Fruit fly (Drosophila melanogaster) whole organism, embryonic: ENCODE measurements around the gene CG12241.
A peak's percentile ranks its signal among the peaks of the same experiment; 100 is the strongest.

Source experiments
- CG10959 ChIP-seq: fragments of 200-800 bp; sonication (Bioruptor generic); IDR thresholded peaks from 2 replicates; pipeline ENCODE4 v1.3.6; 2022; ENCODE audit warnings: missing biosample characterization, missing genetic modification characterization
- CG12155 ChIP-seq: fragments of 200-800 bp; sonication (Bioruptor generic); optimal IDR thresholded peaks from 3 replicates; lab custom pipeline; 2016; ENCODE audit warnings: missing biosample characterization, missing genetic modification characterization
- CG14014 ChIP-seq: fragments of 200-800 bp; sonication (Bioruptor generic); IDR thresholded peaks from 2 replicates; pipeline ENCODE4 v1.3.6; 2022; ENCODE audit warnings: missing biosample characterization, missing genetic modification characterization
- CG16813 ChIP-seq: fragments of 200-800 bp; sonication (Bioruptor generic); IDR thresholded peaks from 3 replicates; pipeline ENCODE4 v1.3.6; 2022; ENCODE audit warnings: missing biosample characterization, missing genetic modification characterization; ENCODE audit not compliant: partially characterized antibody
- CG17328 ChIP-seq: fragments of 200-800 bp; sonication (Bioruptor generic); IDR thresholded peaks from 2 replicates; pipeline ENCODE4 v1.3.6; 2022; ENCODE audit warnings: missing biosample characterization, missing genetic modification characterization
- CG17912 ChIP-seq: fragments of 200-800 bp; sonication (Bioruptor generic); optimal IDR thresholded peaks from 2 replicates; lab custom pipeline; 2018; ENCODE audit warnings: missing biosample characterization, mild to moderate bottlenecking, missing genetic modification characterization
- CG32767 ChIP-seq: fragments of 200-800 bp; sonication (Bioruptor generic); IDR thresholded peaks from 2 replicates; pipeline ENCODE4 v1.3.6; 2022; ENCODE audit warnings: missing biosample characterization, missing genetic modification characterization
- CG34376 ChIP-seq: fragments of 200-800 bp; sonication (Bioruptor generic); optimal IDR thresholded peaks from 2 replicates; lab custom pipeline; 2018; ENCODE audit warnings: missing biosample characterization, mild to moderate bottlenecking, missing genetic modification characterization
- CG3995 ChIP-seq: fragments of 200-800 bp; sonication (Bioruptor generic); optimal IDR thresholded peaks from 3 replicates; lab custom pipeline; 2016; ENCODE audit warnings: missing biosample characterization, missing genetic modification characterization
- CG4328 ChIP-seq: fragments of 200-800 bp; sonication (Bioruptor generic); optimal IDR thresholded peaks from 3 replicates; lab custom pipeline; 2017; ENCODE audit warnings: missing biosample characterization, missing genetic modification reagents, missing genetic modification characterization
- CG4404 ChIP-seq: fragments of 200-800 bp; sonication (Bioruptor generic); IDR thresholded peaks from 2 replicates; pipeline ENCODE4 v1.3.6; 2022; ENCODE audit warnings: missing biosample characterization, missing genetic modification characterization
- CG6791 ChIP-seq: fragments of 200-800 bp; sonication (Bioruptor generic); IDR thresholded peaks from 3 replicates; pipeline ENCODE4 v1.3.6; 2022; ENCODE audit warnings: missing biosample characterization, missing genetic modification characterization; ENCODE audit not compliant: partially characterized antibody
- CG7556 ChIP-seq: fragments of 200-800 bp; sonication (Bioruptor generic); optimal IDR thresholded peaks from 2 replicates; lab custom pipeline; 2017; ENCODE audit warnings: missing biosample characterization, mild to moderate bottlenecking, missing genetic modification characterization
- CG7928 ChIP-seq: fragments of 200-800 bp; sonication (Bioruptor generic); optimal IDR thresholded peaks from 2 replicates; lab custom pipeline; 2017; ENCODE audit warnings: missing biosample characterization, mild to moderate bottlenecking, missing genetic modification characterization
- CHES-1-like ChIP-seq: fragments of 200-800 bp; sonication (Bioruptor generic); optimal IDR thresholded peaks from 2 replicates; lab custom pipeline; 2016; ENCODE audit warnings: missing biosample characterization, missing genetic modification characterization
- CrebB ChIP-seq: fragments of 200-800 bp; sonication (Bioruptor generic); optimal IDR thresholded peaks from 3 replicates; lab custom pipeline; 2018; ENCODE audit warnings: missing biosample characterization, mild to moderate bottlenecking, missing genetic modification characterization
- Dbx ChIP-seq: fragments of 200-800 bp; sonication (Bioruptor generic); IDR thresholded peaks from 3 replicates; pipeline ENCODE4 v1.3.6; 2022; ENCODE audit warnings: missing biosample characterization, missing genetic modification characterization
- Drgx ChIP-seq: fragments of 200-800 bp; sonication (Bioruptor generic); IDR thresholded peaks from 2 replicates; pipeline ENCODE4 v1.3.6; 2022; ENCODE audit warnings: missing biosample characterization, missing genetic modification characterization
- E2f2 ChIP-seq: fragments of 200-800 bp; sonication (Bioruptor generic); IDR thresholded peaks from 2 replicates; pipeline ENCODE4 v1.3.6; 2022; ENCODE audit warnings: missing biosample characterization, missing genetic modification characterization
- Hsf ChIP-seq: fragments of 200-800 bp; sonication (Bioruptor generic); optimal IDR thresholded peaks from 3 replicates; lab custom pipeline; 2016; ENCODE audit warnings: missing biosample characterization, missing genetic modification characterization
- MBD-R2 ChIP-seq: fragments of 200-800 bp; sonication (Bioruptor generic); IDR thresholded peaks from 2 replicates; pipeline ENCODE4 v1.3.6; 2022; ENCODE audit warnings: missing biosample characterization, missing genetic modification characterization
- MESR4 ChIP-seq: fragments of 200-800 bp; sonication (Bioruptor generic); optimal IDR thresholded peaks from 2 replicates; lab custom pipeline; 2018; ENCODE audit warnings: missing biosample characterization, mild to moderate bottlenecking, missing genetic modification characterization, moderate library complexity
- Sry-δ ChIP-seq: fragments of 200-800 bp; sonication (Bioruptor generic); optimal IDR thresholded peaks from 2 replicates; lab custom pipeline; 2016; ENCODE audit warnings: missing biosample characterization, missing genetic modification characterization
- Trl ChIP-seq, 3 experiments: fragments of >200 bp in 2 of 3; fragments of 200-800 bp in 1 of 3; sonication (Bioruptor generic) in 1 of 3; optimal IDR thresholded peaks; 2 replicates in 1 of 3; 3 replicates in 2 of 3; lab custom pipeline; 2016 to 2017; ENCODE audit warnings: missing biosample characterization in 1 of 3, missing genetic modification characterization in 1 of 3
- al ChIP-seq: fragments of 200-800 bp; sonication (Bioruptor generic); IDR thresholded peaks from 2 replicates; pipeline ENCODE4 v1.3.6; 2022; ENCODE audit warnings: missing biosample characterization, missing genetic modification characterization
- ara ChIP-seq: fragments of 200-800 bp; sonication (Bioruptor generic); IDR thresholded peaks from 2 replicates; pipeline ENCODE4 v1.3.6; 2022; ENCODE audit warnings: missing biosample characterization, missing genetic modification characterization
- ato ChIP-seq: fragments of 200-800 bp; sonication (Bioruptor generic); IDR thresholded peaks from 2 replicates; pipeline ENCODE4 v1.3.6; 2022; ENCODE audit warnings: missing biosample characterization, missing genetic modification characterization; ENCODE audit not compliant: partially characterized antibody
- bab2 ChIP-seq: fragments of 200-800 bp; sonication (Bioruptor generic); optimal IDR thresholded peaks from 2 replicates; lab custom pipeline; 2016; ENCODE audit warnings: missing biosample characterization, missing genetic modification characterization
- chinmo ChIP-seq: fragments of 200-800 bp; sonication (Bioruptor generic); IDR thresholded peaks from 4 replicates; pipeline ENCODE4 v1.3.6; 2022; ENCODE audit warnings: missing biosample characterization, missing genetic modification characterization; ENCODE audit not compliant: partially characterized antibody
- ci ChIP-seq: fragments of 200-800 bp; sonication (Bioruptor generic); IDR thresholded peaks from 3 replicates; pipeline ENCODE4 v1.3.6; 2022; ENCODE audit warnings: missing biosample characterization, missing genetic modification characterization
- dysf ChIP-seq: fragments of 200-800 bp; sonication (Bioruptor generic); IDR thresholded peaks from 3 replicates; pipeline ENCODE4 v1.3.6; 2022; ENCODE audit warnings: missing biosample characterization, missing genetic modification characterization
- ftz-f1 ChIP-seq: fragments of 200-800 bp; sonication (Bioruptor generic); optimal IDR thresholded peaks from 2 replicates; lab custom pipeline; 2016; ENCODE audit warnings: missing biosample characterization, missing genetic modification characterization
- fu2 ChIP-seq: fragments of 200-800 bp; sonication (Bioruptor generic); optimal IDR thresholded peaks from 2 replicates; lab custom pipeline; 2016; ENCODE audit warnings: missing biosample characterization, missing genetic modification characterization
- gem ChIP-seq: fragments of 200-800 bp; sonication (Bioruptor generic); optimal IDR thresholded peaks from 2 replicates; lab custom pipeline; 2019; ENCODE audit warnings: missing biosample characterization, mild to moderate bottlenecking, missing genetic modification characterization, moderate library complexity
- her ChIP-seq: fragments of 200-800 bp; sonication (Bioruptor generic); optimal IDR thresholded peaks from 2 replicates; lab custom pipeline; 2016; ENCODE audit warnings: missing biosample characterization, missing genetic modification characterization
- jumu ChIP-seq: fragments of 200-800 bp; sonication (Bioruptor generic); optimal IDR thresholded peaks from 3 replicates; lab custom pipeline; 2016; ENCODE audit warnings: missing biosample characterization, missing genetic modification characterization
- mld ChIP-seq: fragments of 200-800 bp; sonication (Bioruptor generic); IDR thresholded peaks from 3 replicates; pipeline ENCODE4 v1.3.6; 2022; ENCODE audit warnings: missing biosample characterization, missing genetic modification characterization; ENCODE audit not compliant: partially characterized antibody
- phol ChIP-seq: fragments of 200-800 bp; sonication (Bioruptor generic); optimal IDR thresholded peaks from 3 replicates; lab custom pipeline; 2018; ENCODE audit warnings: missing biosample characterization, mild to moderate bottlenecking, missing genetic modification characterization, moderate library complexity
- ranshi ChIP-seq: fragments of 200-800 bp; sonication (Bioruptor generic); IDR thresholded peaks from 2 replicates; pipeline ENCODE4 v1.3.6; 2022; ENCODE audit warnings: missing biosample characterization, missing genetic modification characterization
- row ChIP-seq: fragments of 200-800 bp; sonication (Bioruptor generic); IDR thresholded peaks from 3 replicates; pipeline ENCODE4 v1.3.6; 2022; ENCODE audit warnings: missing biosample characterization, missing genetic modification characterization
- sens-2 ChIP-seq: fragments of 200-800 bp; sonication (Bioruptor generic); IDR thresholded peaks from 2 replicates; pipeline ENCODE4 v1.3.6; 2022; ENCODE audit warnings: missing biosample characterization, missing genetic modification characterization
- slbo ChIP-seq: fragments of 200-800 bp; sonication (Bioruptor generic); IDR thresholded peaks from 2 replicates; pipeline ENCODE4 v1.3.6; 2022; ENCODE audit warnings: missing biosample characterization, missing genetic modification characterization
- sna ChIP-seq: fragments of 200-800 bp; sonication (Bioruptor generic); IDR thresholded peaks from 2 replicates; pipeline ENCODE4 v1.3.6; 2022; ENCODE audit warnings: missing biosample characterization, missing genetic modification characterization; ENCODE audit not compliant: partially characterized antibody
- so ChIP-seq: fragments of 200-800 bp; sonication (Bioruptor generic); IDR thresholded peaks from 3 replicates; pipeline ENCODE4 v1.3.6; 2022; ENCODE audit warnings: missing biosample characterization, missing genetic modification characterization
- ssp ChIP-seq: fragments of 200-800 bp; sonication (Bioruptor generic); IDR thresholded peaks from 2 replicates; pipeline ENCODE4 v1.3.6; 2022; ENCODE audit warnings: missing biosample characterization, missing genetic modification characterization
- tna ChIP-seq: fragments of 200-800 bp; sonication (Bioruptor generic); IDR thresholded peaks from 2 replicates; pipeline ENCODE4 v1.3.6; 2022; ENCODE audit warnings: missing biosample characterization, missing genetic modification characterization; ENCODE audit not compliant: partially characterized antibody
- vvl ChIP-seq: fragments of 200-800 bp; sonication (Bioruptor generic); IDR thresholded peaks from 2 replicates; pipeline ENCODE4 v1.3.6; 2022; ENCODE audit warnings: missing biosample characterization, missing genetic modification characterization
- z ChIP-seq: fragments of 200-800 bp; sonication (Bioruptor generic); IDR thresholded peaks from 3 replicates; pipeline ENCODE4 v1.3.6; 2022; ENCODE audit warnings: missing biosample characterization, missing genetic modification characterization

The CG12241 gene

dm6 chr3R:15262710-15263672 is 43.9 kb downstream of the CG12241 start, which contains the start of the genes eIF2gamma and Set (continued):
- TF ChIP-seq al (GFP tag; lab: Robert Waterston, UW) (peak; percentile 45), row (GFP tag; lab: Robert Waterston, UW) (peak; percentile 45; the same call in 2 of the 3 replicates), sens-2 (GFP tag; lab: Robert Waterston, UW) (0 out of 2 replicates have a peak, but pooled peaks have one; percentile 5), jumu (GFP tag; lab: Kevin White, UChicago) (peak; percentile 55), ranshi (GFP tag; lab: Robert Waterston, UW) (peak; percentile 54; the same call in 1 of the 2 replicates), CG10959 (GFP tag; lab: Robert Waterston, UW) (peak; percentile 24; the same call in 1 of the 2 replicates), vvl (GFP tag; lab: Robert Waterston, UW) (peak; percentile 52), CG3995 (peak; percentile 78), gem (no peak), CG7928 (GFP tag; lab: Kevin White, UChicago) (peak; percentile 7), CG12155 (GFP tag; lab: Kevin White, UChicago) (peak; percentile 30), CG4404 (GFP tag; lab: Robert Waterston, UW) (no peak), ftz-f1 (GFP tag; lab: Kevin White, UChicago) (peak; percentile 54), ssp (GFP tag; lab: Robert Waterston, UW) (peak; percentile 52), CG6791 (peak; percentile 99), Sry-δ (GFP tag; lab: Kevin White, UChicago) (peak; percentile 92), ato (GFP tag; lab: Robert Waterston, UW) (peak; percentile 99), ci (GFP tag; lab: Robert Waterston, UW) (0 out of 3 replicates have a peak, but pooled peaks have one; percentile 55), dysf (GFP tag; lab: Robert Waterston, UW) (peak; percentile 44; the same call in 1 of the 3 replicates), CG32767 (GFP tag; lab: Robert Waterston, UW) (0 out of 2 replicates have a peak, but pooled peaks have one; percentile 44), CG16813 (GFP tag; lab: Robert Waterston, UW) (peak; percentile 98), CHES-1-like (GFP tag; lab: Kevin White, UChicago) (peak; percentile 43), z (GFP tag; lab: Robert Waterston, UW) (no peak), Drgx (GFP tag; lab: Robert Waterston, UW) (no peak), tna (GFP tag; lab: Robert Waterston, UW) (peak; percentile 98), Trl (optimal IDR thresholded peaks at IDR 0.05; lab: Kevin White, UChicago) (no peak), Trl (GFP tag; optimal IDR thresholded peaks at IDR 0.05; lab: Kevin White, UChicago) (peak; percentile 40), CG7556 (no peak), CG17328 (GFP tag; lab: Robert Waterston, UW) (peak; percentile 4; the same call in 1 of the 2 replicates), slbo (GFP tag; lab: Robert Waterston, UW) (peak; percentile 72), phol (tag; lab: Kevin White, UChicago) (peak; percentile 62), E2f2 (peak; percentile 76), bab2 (GFP tag; lab: Kevin White, UChicago) (peak; percentile 26), so (GFP tag; lab: Robert Waterston, UW) (no peak), sna (GFP tag; lab: Robert Waterston, UW) (peak; percentile 88), Dbx (GFP tag; lab: Robert Waterston, UW) (peak; percentile 64), CG4328 (no peak), CrebB (tag; lab: Kevin White, UChicago) (peak; percentile 42), MBD-R2 (peak; percentile 88), chinmo (GFP tag; lab: Robert Waterston, UW) (peak; percentile 95), Hsf (peak; percentile 19), MESR4 (GFP tag; lab: Kevin White, UChicago) (peak; percentile 53), CG17912 (peak; percentile 33), ara (peak; percentile 53; the same call in 1 of the 2 replicates), mld (peak; percentile 99), her (GFP tag; lab: Kevin White, UChicago) (peak; percentile 28), CG14014 (GFP tag; lab: Robert Waterston, UW) (no peak; the same call in 1 of the 2 replicates), fu2 (GFP tag; lab: Kevin White, UChicago) (peak; percentile 33), CG34376 (GFP tag; lab: Kevin White, UChicago) (peak; percentile 39)
